Worm (Caenorhabditis elegans) whole organism, L1 larva: Measurements from ENCODE around the gene R07E5.7.
A peak's percentile ranks its signal among the peaks of the same experiment; 100 is the strongest.

Experiments
- nhr-77 ChIP-seq: fragments of 150-350 bp; optimal IDR thresholded peaks from 2 replicates; lab custom pipeline; 2014; ENCODE audit warnings: missing biosample characterization, missing genetic modification characterization
- nhr-85 ChIP-seq: sonication (generic microtip); peaks from one replicate; lab custom pipeline; 2016; ENCODE audit warnings: missing genetic modification characterization, inconsistent platforms, missing compliant biosample characterization

- TF ChIP-seq nhr-77 (tag; lab: Kevin White, UChicago) (peak; percentile 24), nhr-85 (peak; percentile 75)
These were observed at the start of gene R07E5.7, which contains the start of gene cku-80 for ce11 chrIII:4419117-4419978.
